Fruit fly (Drosophila melanogaster) whole organism: ENCODE results near the gene Eig71Ef.

ENCODE experiments used
- CG8478 ChIP-seq: fragments of >200 bp; optimal IDR thresholded peaks from 2 replicates; lab custom pipeline; 2018; ENCODE audit warnings: inconsistent platforms
- Dll ChIP-seq: fragments of >200 bp; optimal IDR thresholded peaks from 2 replicates; lab custom pipeline; 2017
- EcR ChIP-seq, 2 experiments: fragments of >200 bp; optimal IDR thresholded peaks; 2 replicates each; lab custom pipeline; 2017; ENCODE audit warnings: missing biosample characterization in 2 of 2, missing genetic modification characterization in 2 of 2, missing genetic modification reagents in 2 of 2
- pan ChIP-seq: fragments of >200 bp; optimal IDR thresholded peaks from 2 replicates; lab custom pipeline; 2017
- psq ChIP-seq: fragments of >200 bp; optimal IDR thresholded peaks from 2 replicates; lab custom pipeline; 2017
- usp ChIP-seq: fragments of >200 bp; optimal IDR thresholded peaks from 2 replicates; lab custom pipeline; 2017; ENCODE audit warnings: missing biosample characterization, missing genetic modification characterization, mixed read lengths

Eig71Ef gene

DNA sequence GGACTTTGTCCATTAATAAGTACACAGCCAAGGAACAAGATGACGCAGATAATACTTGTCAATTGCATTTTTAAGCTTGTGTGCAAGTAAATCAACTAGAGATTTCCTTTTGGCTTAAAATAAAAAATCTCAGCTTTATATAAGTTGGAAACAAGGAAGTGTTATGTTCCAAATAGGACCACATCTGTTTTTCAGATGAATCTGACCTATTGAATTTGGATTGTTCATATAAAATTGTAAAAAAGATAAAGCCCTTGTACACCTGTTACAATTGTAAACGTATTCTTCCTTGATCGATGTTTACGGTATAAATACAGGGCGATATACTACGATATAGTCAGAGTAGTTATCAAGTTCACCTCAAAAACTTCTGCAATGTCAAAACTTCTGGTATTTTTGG lies at the start of gene Eig71Ef, which contains the start of gene Eig71Eg:
Gene Eig71Ef (minus strand): TSS at position 101 of the 400 bp plus-strand sequence.
Gene Eig71Eg (plus strand): TSS at position 339 of the 400 bp plus-strand sequence.
- TF ChIP-seq usp (GFP tag; lab: Kevin White, UChicago) (no peak), pan (lab: Kevin White, UChicago) (no peak), psq (no peak), EcR (GFP tag; optimal IDR thresholded peaks at IDR 0.05; lab: Kevin White, UChicago) (no peak), CG8478 (lab: Kevin White, UChicago) (no peak), Dll (lab: Kevin White, UChicago) (no peak)

DNA sequence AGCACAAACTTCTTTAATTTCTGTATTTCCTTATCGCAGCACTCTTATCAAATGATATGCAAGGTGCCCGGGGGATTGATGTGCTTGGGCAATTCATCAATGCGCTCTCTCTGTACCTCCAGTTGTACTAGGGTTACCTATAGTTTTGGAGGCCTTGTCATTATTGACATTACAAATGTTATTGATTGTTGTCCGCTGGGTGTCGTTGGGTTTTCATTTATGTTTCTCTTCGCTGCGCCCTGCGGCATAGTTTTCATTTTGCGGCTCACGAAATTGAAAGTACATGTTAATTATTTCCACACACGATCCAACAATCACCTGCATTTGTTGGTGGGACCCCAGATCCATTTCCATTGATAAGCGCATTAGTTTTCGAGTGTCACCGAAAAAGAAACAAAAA lies 49.0 kb upstream of the Eig71Ef start:
- no peak for TF ChIP-seq psq
- no peak for TF ChIP-seq Dll (lab: Kevin White, UChicago)
- no peak for TF ChIP-seq EcR (GFP tag; optimal IDR thresholded peaks at IDR 0.05; lab: Kevin White, UChicago)
- TF ChIP-seq CG8478 (lab: Kevin White, UChicago) = no peak
- TF ChIP-seq usp (GFP tag; lab: Kevin White, UChicago) = no peak
- no peak for TF ChIP-seq pan (lab: Kevin White, UChicago)

DNA sequence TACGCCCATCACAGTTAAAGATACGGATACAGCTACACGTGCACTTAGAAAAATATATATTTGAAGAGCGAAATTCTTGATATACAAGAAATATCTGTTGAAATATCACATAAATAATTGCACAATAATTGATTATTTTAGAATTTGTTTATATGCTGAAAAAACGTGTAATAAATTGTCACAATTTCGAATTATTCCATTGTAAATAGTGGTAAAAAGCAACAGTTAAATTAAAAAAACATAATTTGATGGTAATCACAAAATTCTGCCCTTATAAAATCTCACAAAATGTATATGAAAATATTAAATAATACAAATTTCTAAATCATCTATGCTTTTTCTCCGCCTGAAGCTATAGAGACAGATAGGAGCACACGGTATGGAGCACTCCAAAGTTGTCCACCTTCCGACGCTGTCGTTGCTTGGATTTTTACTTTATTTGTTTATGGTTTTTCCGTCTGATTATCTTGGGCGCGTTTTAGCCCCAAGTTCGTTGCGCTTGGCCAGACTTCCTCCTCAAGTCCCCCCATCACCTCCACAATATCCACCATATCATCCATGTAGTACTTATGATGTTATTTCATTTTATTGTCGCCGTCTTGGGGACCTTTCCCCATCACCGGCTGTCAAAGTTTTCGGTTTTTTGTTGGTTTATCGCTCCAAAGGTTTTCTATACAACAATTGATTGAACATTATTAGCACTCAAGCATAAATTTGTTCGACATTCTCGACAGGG lies 47.2 kb upstream of the Eig71Ef start:
- TF ChIP-seq usp (GFP tag; lab: Kevin White, UChicago) (no peak), EcR (GFP tag; optimal IDR thresholded peaks at IDR 0.05; lab: Kevin White, UChicago) (peak; percentile 30 to 61), CG8478 (lab: Kevin White, UChicago) (no peak), pan (lab: Kevin White, UChicago) (no peak), psq (no peak)

DNA sequence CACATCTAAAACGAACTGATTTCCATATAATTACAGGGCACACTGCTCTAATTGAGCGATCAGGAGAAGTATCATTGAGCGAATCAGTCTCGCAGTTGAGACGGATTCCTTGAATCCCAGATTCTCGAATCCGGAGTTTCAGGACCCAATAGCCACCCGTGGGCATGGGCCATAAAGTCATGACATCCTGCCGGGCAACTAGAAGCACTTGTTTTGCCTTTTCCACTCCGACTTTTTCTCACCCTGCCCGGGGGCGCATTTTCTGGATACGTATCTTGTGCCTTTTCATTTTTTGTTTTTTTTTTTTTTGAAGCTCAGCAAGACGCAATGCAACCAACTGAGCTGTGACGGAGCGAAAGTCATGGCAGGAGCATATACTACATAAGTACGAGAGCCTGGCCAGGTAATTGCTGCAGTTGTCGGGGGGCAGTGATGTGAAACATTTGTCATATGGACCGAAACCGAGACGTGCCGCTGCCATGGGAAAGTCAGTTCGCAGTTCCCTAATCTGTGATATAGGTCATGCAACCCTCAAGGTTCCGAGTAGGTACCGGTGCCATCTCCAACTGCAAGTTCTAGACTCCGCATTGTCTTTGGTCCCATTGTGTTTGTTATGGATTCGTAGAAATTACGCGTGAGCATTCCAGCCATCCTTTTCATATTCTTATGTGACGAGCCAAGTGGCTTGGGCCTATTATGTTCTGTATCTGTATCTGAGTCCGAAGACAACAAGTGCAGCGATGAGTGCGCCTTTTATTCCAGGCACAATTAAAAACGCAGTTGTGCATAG lies 46.3 kb upstream of the Eig71Ef start:
- TF ChIP-seq CG8478 (lab: Kevin White, UChicago) (no peak), usp (GFP tag; lab: Kevin White, UChicago) (no peak), EcR (GFP tag; optimal IDR thresholded peaks at IDR 0.05; lab: Kevin White, UChicago) (peak in 1 of 2 experiments; percentile 28), psq (no peak), Dll (lab: Kevin White, UChicago) (no peak), pan (lab: Kevin White, UChicago) (no peak)

DNA sequence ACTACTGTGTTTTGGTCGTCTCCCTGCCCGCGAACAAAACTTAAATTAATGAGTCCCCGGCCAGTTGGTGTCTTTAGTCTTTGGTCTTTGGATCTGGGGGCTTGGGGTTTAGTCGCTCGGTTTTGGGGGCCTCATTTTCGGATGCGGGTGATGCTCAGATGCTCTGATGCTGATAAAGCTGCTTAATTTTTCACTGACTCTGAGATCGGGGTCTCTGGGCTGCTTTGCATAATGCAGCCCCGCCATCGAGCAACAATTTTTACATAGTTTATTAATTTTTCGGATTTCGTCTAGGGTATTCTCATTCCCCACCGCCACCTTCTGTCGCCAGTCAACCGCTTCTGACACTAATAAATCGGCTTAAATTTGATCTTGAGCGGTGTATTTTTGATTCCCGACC lies 45.0 kb upstream of the Eig71Ef start:
- TF ChIP-seq usp (GFP tag; lab: Kevin White, UChicago) (no peak), CG8478 (lab: Kevin White, UChicago) (no peak), pan (lab: Kevin White, UChicago) (no peak), psq (no peak), Dll (lab: Kevin White, UChicago) (no peak), EcR (GFP tag; optimal IDR thresholded peaks at IDR 0.05; lab: Kevin White, UChicago) (no peak)

DNA sequence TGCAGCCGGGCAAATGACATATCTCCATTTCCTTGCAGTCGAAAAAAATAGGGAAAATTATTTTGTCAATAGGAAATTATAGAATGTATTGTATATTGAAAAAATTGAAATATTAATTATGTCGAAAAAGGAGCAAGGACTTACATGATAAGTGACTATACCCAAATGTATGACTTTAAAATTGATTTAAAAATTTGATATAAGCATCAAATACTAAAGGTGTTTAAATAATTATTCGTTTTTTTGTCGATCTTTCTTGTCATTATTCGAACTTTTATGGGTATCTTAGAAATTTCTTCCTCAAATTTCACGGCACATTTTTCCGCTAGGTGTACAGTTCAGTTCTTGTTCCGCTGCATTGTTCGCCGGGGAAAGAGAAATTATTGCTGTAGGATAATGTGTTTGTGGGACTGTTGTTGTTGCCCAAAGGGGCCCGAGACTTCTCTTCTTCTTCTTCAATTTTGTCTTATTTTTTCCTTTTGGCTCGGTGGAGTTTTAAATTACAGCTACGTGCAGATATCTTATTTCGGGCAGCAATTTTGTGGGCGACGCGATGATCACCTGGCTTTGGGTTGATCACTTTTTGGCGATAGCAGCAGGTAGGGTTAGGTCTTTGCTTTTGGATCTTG lies 43.3 kb upstream of the Eig71Ef start:
- TF ChIP-seq Dll (lab: Kevin White, UChicago) (no peak), pan (lab: Kevin White, UChicago) (no peak), EcR (GFP tag; optimal IDR thresholded peaks at IDR 0.05; lab: Kevin White, UChicago) (no peak), usp (GFP tag; lab: Kevin White, UChicago) (no peak), psq (no peak), CG8478 (lab: Kevin White, UChicago) (no peak)

DNA sequence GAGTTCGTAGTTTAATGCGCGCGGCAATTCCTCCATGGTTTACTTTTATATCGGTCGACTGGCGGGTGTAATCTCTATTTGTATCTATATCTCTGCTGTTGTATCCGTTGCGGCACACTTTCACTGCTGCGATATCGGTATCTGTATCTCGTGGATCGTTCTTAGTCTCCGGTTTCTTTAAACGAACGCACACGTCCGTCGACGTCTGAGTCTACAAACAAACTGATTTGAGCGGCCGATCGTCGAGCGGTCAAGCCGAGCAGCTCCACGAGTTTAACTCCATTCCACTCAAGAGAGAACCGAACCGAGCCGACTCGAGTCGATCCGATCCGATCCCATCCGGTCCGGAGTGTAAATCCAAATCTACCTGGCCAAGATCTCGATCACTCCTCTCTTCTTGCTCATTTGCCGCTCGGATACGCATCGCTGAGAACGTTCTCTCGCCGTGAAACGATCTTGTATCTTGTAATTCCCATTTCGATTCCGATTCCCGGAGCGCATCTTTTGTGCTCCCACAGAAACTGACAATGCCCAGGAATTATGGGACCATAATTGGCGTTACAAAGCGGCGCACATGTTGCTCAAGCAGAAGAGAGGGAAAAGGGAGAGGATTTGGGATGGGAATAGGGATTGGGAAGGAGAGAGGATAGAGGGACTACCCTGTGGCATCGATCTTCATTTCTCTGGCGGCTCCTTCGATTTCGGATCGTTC lies 42.6 kb upstream of the Eig71Ef start, which contains the start of gene comm2:
Gene comm2 (minus strand): TSS at position 225 of the 712 bp plus-strand sequence.
- TF ChIP-seq CG8478 (lab: Kevin White, UChicago) (no peak), psq (no peak), usp (GFP tag; lab: Kevin White, UChicago) (no peak), Dll (lab: Kevin White, UChicago) (peak; percentile 86)

DNA sequence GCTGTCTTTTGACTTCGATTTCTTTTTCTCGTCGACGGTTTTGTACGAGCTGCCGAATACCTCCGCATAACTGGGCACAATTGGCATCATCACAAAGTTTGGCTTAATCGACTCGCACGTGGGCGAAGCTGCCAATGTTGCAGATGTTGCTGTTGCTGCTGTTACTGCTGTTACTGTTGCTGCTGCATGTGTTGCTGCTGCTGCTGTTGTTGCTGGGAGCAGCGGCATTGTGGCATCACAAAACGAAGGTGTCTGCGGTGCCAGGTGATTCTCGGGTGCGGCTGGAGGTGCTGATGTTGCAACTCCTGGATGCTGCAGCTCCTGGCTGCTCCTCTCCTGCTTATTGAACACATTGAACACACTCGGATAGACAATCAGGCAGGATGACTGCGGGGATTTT lies 40.7 kb upstream of the Eig71Ef start:
- TF ChIP-seq Dll (lab: Kevin White, UChicago) = no peak
- no peak for TF ChIP-seq CG8478 (lab: Kevin White, UChicago)
- TF ChIP-seq EcR (GFP tag; optimal IDR thresholded peaks at IDR 0.05; lab: Kevin White, UChicago) = no peak
- no peak for TF ChIP-seq pan (lab: Kevin White, UChicago)
- TF ChIP-seq usp (GFP tag; lab: Kevin White, UChicago) = no peak
- no peak for TF ChIP-seq psq

DNA sequence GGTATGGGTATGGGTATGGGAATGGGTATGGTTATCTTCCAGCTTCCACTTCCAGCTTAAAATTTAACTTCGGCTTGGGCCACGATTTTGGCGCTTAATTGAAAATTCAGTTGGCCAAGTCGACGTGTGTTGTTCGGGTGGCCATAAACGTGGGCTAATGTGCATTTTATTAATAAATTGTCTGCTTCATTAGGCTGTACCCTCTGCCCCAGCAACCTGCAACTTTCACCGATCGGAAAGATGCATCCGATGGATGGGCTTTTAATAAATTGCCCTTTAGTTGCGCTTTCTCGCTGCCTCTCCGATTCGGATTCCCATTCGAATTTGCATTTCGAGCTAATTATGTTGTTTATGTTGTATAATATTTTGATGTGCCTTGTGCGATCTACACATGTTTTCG lies 38.0 kb upstream of the Eig71Ef start:
- TF ChIP-seq CG8478 (lab: Kevin White, UChicago) (no peak), psq (no peak), pan (lab: Kevin White, UChicago) (no peak), EcR (GFP tag; optimal IDR thresholded peaks at IDR 0.05; lab: Kevin White, UChicago) (no peak), usp (GFP tag; lab: Kevin White, UChicago) (no peak), Dll (lab: Kevin White, UChicago) (no peak)

DNA sequence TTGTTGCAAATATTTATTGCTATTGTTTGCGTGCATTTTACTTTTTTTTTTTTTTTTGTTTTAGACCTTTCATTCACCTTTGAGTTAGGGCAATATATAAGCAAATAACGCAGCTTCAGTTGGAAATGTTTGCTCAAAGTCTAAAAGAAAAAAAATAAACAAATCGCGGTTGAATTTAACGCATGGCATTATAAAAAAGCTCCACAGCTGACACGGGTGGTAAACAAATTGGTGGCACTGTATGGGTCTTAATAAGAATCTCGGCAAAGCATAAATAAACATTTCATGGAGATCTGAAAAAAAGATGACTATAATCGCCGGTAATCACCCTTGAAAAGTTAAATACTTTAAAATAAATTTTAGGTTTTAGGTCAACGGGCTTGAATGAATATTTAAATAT lies 37.2 kb upstream of the Eig71Ef start:
- TF ChIP-seq usp (GFP tag; lab: Kevin White, UChicago) = no peak
